Fruit fly (Drosophila melanogaster) whole organism, wandering third instar larva: ENCODE data around the gene CG5510.

ENCODE experiments used
- GATAd ChIP-seq: sonication (Bioruptor generic); optimal IDR thresholded peaks from 2 replicates; lab custom pipeline; 2016; ENCODE audit warnings: missing biosample characterization, missing genetic modification characterization
- N ChIP-seq: fragments of >200 bp; optimal IDR thresholded peaks from 2 replicates; lab custom pipeline; 2018; ENCODE audit warnings: missing biosample characterization, missing external identifiers, missing genetic modification characterization
- Rel ChIP-seq, 2 experiments: fragments of 200-800 bp; sonication (Bioruptor generic) in 1 of 2; optimal IDR thresholded peaks; 2 replicates in 1 of 2; 3 replicates in 1 of 2; lab custom pipeline; 2016 to 2019; ENCODE audit warnings: mild to moderate bottlenecking in 2 of 2, missing biosample characterization in 2 of 2, missing genetic modification characterization in 2 of 2, moderate library complexity in 1 of 2
- Sp1 ChIP-seq: fragments of 200-800 bp; sonication (Bioruptor generic); optimal IDR thresholded peaks from 3 replicates; lab custom pipeline; 2019; ENCODE audit warnings: missing biosample characterization, mild to moderate bottlenecking, missing genetic modification characterization, moderate library complexity
- dmrt93B ChIP-seq: fragments of 200-800 bp; sonication (Bioruptor generic); optimal IDR thresholded peaks from 2 replicates; lab custom pipeline; 2018; ENCODE audit warnings: missing biosample characterization, mild to moderate bottlenecking, missing genetic modification characterization

dm6 chr3R:24151924-24152809 lies 17.2 kb downstream of the CG5510 start, which contains the start of the genes p38a and CG6178:
- TF ChIP-seq GATAd (GFP tag; lab: Kevin White, UChicago) (no peak), Rel (GFP tag; optimal IDR thresholded peaks at IDR 0.05; lab: Kevin White, UChicago) (peak; percentile 37), Rel (tag; optimal IDR thresholded peaks at IDR 0.05; lab: Kevin White, UChicago) (peak; percentile 86), Sp1 (GFP tag; lab: Kevin White, UChicago) (peak; percentile 99), dmrt93B (peak; percentile 98), N (GFP tag; lab: Kevin White, UChicago) (no peak)
